Worm (Caenorhabditis elegans): Measurements from ENCODE around the gene col-73.
"Not testable (repeated sequence)": the region's sequence is repeated elsewhere in the genome, so short reads cannot be mapped to it uniquely, and the experiment has no call there.

Gene col-73

DNA sequence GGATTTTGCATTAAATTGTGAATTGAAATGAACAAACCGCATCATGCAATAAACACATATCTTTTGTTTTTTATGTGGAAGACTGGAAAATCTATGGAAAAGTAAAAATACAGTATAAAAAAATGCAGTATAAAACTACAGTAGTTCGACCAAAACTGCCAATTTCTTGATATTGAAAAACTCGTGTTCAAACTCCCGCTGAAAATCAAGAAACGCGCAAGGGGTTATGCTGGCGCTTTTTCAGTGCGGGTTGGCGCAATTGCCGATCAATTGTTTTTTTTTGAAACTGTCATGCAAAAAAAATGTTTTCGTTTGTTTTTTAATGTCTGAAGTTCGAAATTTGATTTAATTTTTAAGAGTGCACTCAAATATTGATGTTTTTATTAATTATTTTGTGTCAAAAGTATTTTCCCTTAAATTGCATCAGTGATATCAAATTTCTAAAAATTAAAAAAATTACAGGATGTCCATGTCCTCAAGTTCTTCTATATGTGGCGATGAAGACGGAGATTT lies 21.3 kb downstream of the col-73 start, which contains the start of gene dnj-9 (continued):
- 0 out of 2 replicates have a peak, but pooled peaks have one; percentile 22 for TF ChIP-seq unc-3 (GFP tag; conservative IDR thresholded peaks at IDR 0.05)
- peak; percentile 27 for TF ChIP-seq unc-3 (tag; optimal IDR thresholded peaks at IDR 0.05)
- peak; percentile 46 for TF ChIP-seq dve-1 (tag; optimal IDR thresholded peaks at IDR 0.05)
- no peak for TF ChIP-seq ceh-45 (GFP tag; IDR thresholded peaks at IDR 0.05)
- TF ChIP-seq lim-6 (tag; optimal IDR thresholded peaks at IDR 0.05) = peak; percentile 5
- TF ChIP-seq hlh-30 (tag; optimal IDR thresholded peaks at IDR 0.05; ENCODE audit: insufficient read depth) = peak; percentile 64
- TF ChIP-seq ets-4 (tag; optimal IDR thresholded peaks at IDR 0.05) = peak; percentile 6
- no peak for TF ChIP-seq tbx-7 (tag; optimal IDR thresholded peaks at IDR 0.05)
- peak; percentile 70 for TF ChIP-seq tbx-2 (tag; optimal IDR thresholded peaks at IDR 0.05)
- TF ChIP-seq unc-86 (tag; optimal IDR thresholded peaks at IDR 0.05) = peak; percentile 68
- peak; percentile 20 for TF ChIP-seq pax-1 (tag; optimal IDR thresholded peaks at IDR 0.05)

DNA sequence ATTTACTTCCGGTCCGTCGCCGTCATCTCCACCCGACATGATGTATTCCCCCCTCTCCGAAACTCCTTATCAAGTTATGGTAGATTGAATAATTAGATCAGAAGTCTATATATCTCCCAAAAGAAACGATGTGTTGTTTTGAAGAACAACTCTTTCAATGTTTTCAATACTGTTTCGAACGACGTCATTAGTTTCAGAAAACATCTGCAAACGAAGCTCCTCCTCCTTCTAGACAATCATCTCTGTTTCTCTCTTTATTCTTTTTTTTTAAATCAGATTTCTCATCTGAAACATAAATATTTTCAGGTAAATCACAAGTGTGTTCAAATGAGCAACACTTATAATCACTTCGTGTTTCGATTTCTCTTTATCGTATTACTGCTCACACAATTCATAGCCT lies 23.0 kb downstream of the col-73 start, which contains the start of gene T23B7.3:
Gene T23B7.3, plus strand, starts transcription at position 301 of the 400 bp plus-strand sequence.
- TF ChIP-seq ceh-9 (tag; optimal IDR thresholded peaks at IDR 0.05) (no peak), ceh-34 (tag; optimal IDR thresholded peaks at IDR 0.05) (no peak), sox-4 (tag; optimal IDR thresholded peaks at IDR 0.05) (no peak), sox-2 (GFP tag; IDR thresholded peaks at IDR 0.05) (no peak), zip-5 (tag; optimal IDR thresholded peaks at IDR 0.05) (no peak), tbx-7 (tag; optimal IDR thresholded peaks at IDR 0.05) (no peak), ets-4 (tag; optimal IDR thresholded peaks at IDR 0.05) (no peak), fax-1 (tag; optimal IDR thresholded peaks at IDR 0.05) (no peak), ceh-14 (tag; optimal IDR thresholded peaks at IDR 0.05) (no peak), fkh-10 (GFP tag; optimal IDR thresholded peaks at IDR 0.05) (no peak), C38D4.7 (GFP tag; optimal IDR thresholded peaks at IDR 0.05) (no peak), lim-6 (tag; optimal IDR thresholded peaks at IDR 0.05) (no peak), elt-4 (tag; optimal IDR thresholded peaks at IDR 0.05) (no peak), ceh-30 (tag; optimal IDR thresholded peaks at IDR 0.05) (no peak), elt-2 (tag; optimal IDR thresholded peaks at IDR 0.05) (no peak)

DNA sequence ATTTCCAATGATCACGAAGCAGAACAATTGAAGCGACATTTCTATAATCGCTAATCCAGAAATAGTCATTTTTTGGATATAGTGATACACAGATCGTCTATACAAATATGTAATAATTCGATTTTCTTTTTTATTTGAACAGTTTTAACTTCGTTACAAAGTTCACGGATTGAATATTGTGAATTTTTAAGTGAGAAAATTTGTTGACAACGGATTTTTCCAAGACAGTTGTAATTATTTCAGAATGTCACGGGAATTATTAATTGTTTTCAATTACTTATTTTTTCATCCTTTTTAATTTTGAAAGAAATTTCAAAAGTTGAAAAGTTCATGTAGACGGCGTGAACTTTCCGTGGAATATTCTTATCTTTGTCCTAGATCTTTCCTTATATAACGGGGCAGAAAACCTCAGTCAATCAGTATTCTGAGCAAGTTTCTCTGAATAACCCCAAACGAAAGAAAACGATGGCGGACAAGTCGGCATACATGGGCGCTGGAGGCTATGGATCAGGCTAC lies 30.7 kb downstream of the col-73 start, which contains the start of the genes T23B7.2 and nspd-4:
Gene T23B7.2, minus strand, starts transcription at position 101 of the 516 bp plus-strand sequence.
Gene nspd-4, plus strand, starts transcription at position 466 of the 516 bp plus-strand sequence.
- TF ChIP-seq ceh-48 (tag; optimal IDR thresholded peaks at IDR 0.05); hlh-13 (GFP tag; optimal IDR thresholded peaks at IDR 0.05); T23F11.4 (GFP tag; optimal IDR thresholded peaks at IDR 0.05): not testable (repeated sequence)

DNA sequence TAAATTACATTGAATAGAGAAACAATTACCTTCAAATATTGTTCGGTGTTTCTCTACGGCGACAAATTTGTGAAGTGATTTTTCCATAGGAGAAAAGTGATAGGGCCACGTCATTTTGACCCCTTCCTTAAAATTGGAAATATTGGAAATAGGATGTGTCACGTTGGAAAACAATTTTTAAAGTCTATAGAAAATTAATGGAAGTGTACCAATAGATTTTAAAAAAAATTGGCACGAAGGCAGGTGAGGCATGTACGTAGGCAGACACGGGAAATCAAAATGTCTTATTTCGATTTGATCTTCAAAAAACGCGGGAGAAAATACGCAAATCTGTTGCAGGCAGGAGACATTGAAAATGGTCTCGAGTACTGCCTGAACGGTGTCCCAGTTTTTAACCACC lies 35.3 kb downstream of the col-73 start, which contains the start of gene C33F10.12:
Gene C33F10.12, minus strand, starts transcription at position 101 of the 400 bp plus-strand sequence.
- TF ChIP-seq ceh-45 (GFP tag; IDR thresholded peaks at IDR 0.05) (no peak), ahr-1 (tag; optimal IDR thresholded peaks at IDR 0.05) (no peak), tbx-7 (tag; optimal IDR thresholded peaks at IDR 0.05) (no peak)

DNA sequence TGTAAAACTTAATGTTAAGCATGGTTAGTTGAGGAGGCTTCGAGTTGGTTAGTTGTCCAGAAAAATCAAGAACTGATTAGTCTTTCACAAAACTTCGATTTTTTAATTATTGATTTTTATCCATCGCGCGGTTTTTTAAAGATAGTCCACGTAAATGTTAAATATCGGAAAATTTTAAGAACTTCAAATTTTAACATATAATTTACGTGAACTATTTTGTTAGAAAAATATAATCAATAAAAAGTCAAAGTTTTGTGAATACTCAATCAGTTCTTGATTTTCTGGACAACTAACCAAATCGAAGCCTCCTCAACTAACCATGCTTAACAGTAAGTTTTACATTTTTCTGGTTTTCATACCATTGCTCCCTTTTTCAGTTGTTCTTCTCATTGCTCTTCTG lies 38.2 kb downstream of the col-73 start, which contains the start of the genes C33F10.11 and C33F10.1:
Gene C33F10.11, minus strand, starts transcription at position 101 of the 400 bp plus-strand sequence.
Gene C33F10.1, plus strand, starts transcription at position 263 of the 400 bp plus-strand sequence.
- TF ChIP-seq gmeb-2 (tag; optimal IDR thresholded peaks at IDR 0.05) = no peak
- TF ChIP-seq nhr-232 (tag; optimal IDR thresholded peaks at IDR 0.05) = no peak
- no peak for TF ChIP-seq Y22D7AL.16 (tag; optimal IDR thresholded peaks at IDR 0.05)
- TF ChIP-seq nfya-1 (tag; optimal IDR thresholded peaks at IDR 0.05) = no peak
- TF ChIP-seq ceh-34 (tag; optimal IDR thresholded peaks at IDR 0.05) = no peak
- no peak for TF ChIP-seq ceh-6 (GFP tag; optimal IDR thresholded peaks at IDR 0.05)
- TF ChIP-seq C08G9.2 (tag; optimal IDR thresholded peaks at IDR 0.05) = no peak
- no peak for TF ChIP-seq fax-1 (tag; optimal IDR thresholded peaks at IDR 0.05)

Measured in whole organism, late embryonic.